Worm (Caenorhabditis elegans) whole organism, young adult: Measurements from ENCODE around the gene K08B5.1.

Experiments
- B0035.1 ChIP-seq: sonication (generic microtip); optimal IDR thresholded peaks from 2 replicates; lab custom pipeline; 2016; ENCODE audit warnings: missing genetic modification characterization, mild to moderate bottlenecking, missing compliant biosample characterization, missing genotype, missing genetic modification reagents
- B0261.1 ChIP-seq: sonication (generic microtip); optimal IDR thresholded peaks from 2 replicates; lab custom pipeline; 2016; ENCODE audit warnings: mild to moderate bottlenecking, missing genetic modification characterization, moderate library complexity, missing compliant biosample characterization
- C17E4.6 ChIP-seq: fragments of 200-800 bp; sonication (Bioruptor generic); IDR thresholded peaks from 2 replicates; pipeline ENCODE4 v1.3.6; 2022; ENCODE audit warnings: missing genetic modification reagents, missing genetic modification characterization, missing compliant biosample characterization
- D2030.7 ChIP-seq: fragments of 200-800 bp; sonication (Bioruptor generic); IDR thresholded peaks from 2 replicates; pipeline ENCODE4 v1.3.6; 2022; ENCODE audit warnings: missing genetic modification reagents, missing genetic modification characterization, missing compliant biosample characterization
- F37B4.10 ChIP-seq: fragments of 200-800 bp; sonication (Bioruptor generic); IDR thresholded peaks from 2 replicates; pipeline ENCODE4 v1.3.6; 2022; ENCODE audit warnings: missing genetic modification characterization, missing compliant biosample characterization
- F39B2.1 ChIP-seq: fragments of 200-800 bp; sonication (Bioruptor generic); IDR thresholded peaks from 2 replicates; pipeline ENCODE4 v1.3.6; 2022; ENCODE audit warnings: missing genetic modification reagents, missing genetic modification characterization, missing compliant biosample characterization
- Y56A3A.18 ChIP-seq: fragments of 200-800 bp; sonication (Bioruptor generic); IDR thresholded peaks from 2 replicates; pipeline ENCODE4 v1.3.6; 2022; ENCODE audit warnings: missing genetic modification reagents, missing genetic modification characterization, missing compliant biosample characterization
- ZK185.1 ChIP-seq: sonication (generic microtip); optimal IDR thresholded peaks from 2 replicates; lab custom pipeline; 2016; ENCODE audit warnings: mild to moderate bottlenecking, missing genetic modification characterization, missing compliant biosample characterization; ENCODE audit not compliant: poor library complexity, severe bottlenecking
- ama-1 ChIP-seq, 3 experiments: fragments of 150-350 bp in 1 of 3; sonication (generic microtip) in 2 of 3; optimal IDR thresholded peaks; 2 replicates each; lab custom pipeline; 2014 to 2018; ENCODE audit warnings: missing biosample characterization in 2 of 3, missing genetic modification characterization in 2 of 3, missing genetic modification reagents in 2 of 3
- attf-6 ChIP-seq: fragments of 200-800 bp; sonication (Bioruptor generic); IDR thresholded peaks from 2 replicates; pipeline ENCODE4 v1.3.6; 2022; ENCODE audit warnings: missing genetic modification reagents, missing genetic modification characterization, missing compliant biosample characterization
- bed-2 ChIP-seq: fragments of 200-800 bp; sonication (Bioruptor generic); IDR thresholded peaks from 2 replicates; pipeline ENCODE4 v1.3.6; 2022; ENCODE audit warnings: missing genetic modification reagents, missing genetic modification characterization, missing compliant biosample characterization
- cebp-2 ChIP-seq: fragments of 200-800 bp; sonication (Bioruptor generic); IDR thresholded peaks from 2 replicates; pipeline ENCODE4 v1.3.6; 2022; ENCODE audit warnings: missing genetic modification characterization, missing compliant biosample characterization
- ceh-100 ChIP-seq: fragments of 200-800 bp; sonication (Bioruptor generic); IDR thresholded peaks from 2 replicates; pipeline ENCODE4 v1.3.6; 2022; ENCODE audit warnings: missing genetic modification reagents, missing genetic modification characterization, missing compliant biosample characterization
- chd-7 ChIP-seq: sonication (generic microtip); optimal IDR thresholded peaks from 2 replicates; lab custom pipeline; 2016; ENCODE audit warnings: mild to moderate bottlenecking, missing genetic modification characterization, moderate library complexity, missing compliant biosample characterization
- die-1 ChIP-seq: sonication (generic microtip); optimal IDR thresholded peaks from 2 replicates; lab custom pipeline; 2016; ENCODE audit warnings: missing genotype, mild to moderate bottlenecking, missing genetic modification characterization, missing compliant biosample characterization
- dox-1 ChIP-seq: fragments of 200-800 bp; sonication (Bioruptor generic); IDR thresholded peaks from 2 replicates; pipeline ENCODE4 v1.3.6; 2022; ENCODE audit warnings: missing genetic modification reagents, missing genetic modification characterization, missing compliant biosample characterization
- dpl-1 ChIP-seq: fragments of 150-350 bp; optimal IDR thresholded peaks from 2 replicates; lab custom pipeline; 2014; ENCODE audit warnings: missing biosample characterization, missing genetic modification reagents, missing genetic modification characterization
- ekl-4 ChIP-seq: fragments of 200-800 bp; sonication (Bioruptor generic); IDR thresholded peaks from 2 replicates; pipeline ENCODE4 v1.3.6; 2022; ENCODE audit warnings: missing genetic modification reagents, missing genetic modification characterization, missing compliant biosample characterization
- him-1 ChIP-seq: sonication (generic microtip); optimal IDR thresholded peaks from 2 replicates; lab custom pipeline; 2016; ENCODE audit warnings: missing genotype, missing genetic modification reagents, missing genetic modification characterization, missing compliant biosample characterization
- hmg-1.2 ChIP-seq: fragments of 200-800 bp; sonication (Bioruptor generic); IDR thresholded peaks from 2 replicates; pipeline ENCODE4 v1.3.6; 2022; ENCODE audit warnings: missing genetic modification reagents, missing genetic modification characterization, missing compliant biosample characterization
- hrde-1 ChIP-seq: sonication (generic microtip); optimal IDR thresholded peaks from 2 replicates; lab custom pipeline; 2016; ENCODE audit warnings: missing genetic modification characterization, mild to moderate bottlenecking, missing compliant biosample characterization, moderate library complexity, missing genotype, missing genetic modification reagents, borderline replicate concordance
- let-607 ChIP-seq, 2 experiments: fragments of 200-800 bp in 1 of 2; sonication (Bioruptor generic) in 1 of 2; sonication (generic microtip) in 1 of 2; optimal IDR thresholded peaks; 2 replicates each; lab custom pipeline; 2016 to 2018; ENCODE audit warnings: mild to moderate bottlenecking in 2 of 2, missing compliant biosample characterization in 2 of 2, missing genetic modification characterization in 2 of 2, moderate library complexity in 2 of 2, missing genotype in 1 of 2
- lin-26 ChIP-seq: fragments of 200-800 bp; sonication (Bioruptor generic); IDR thresholded peaks from 2 replicates; pipeline ENCODE4 v1.3.6; 2022; ENCODE audit warnings: missing genetic modification reagents, missing genetic modification characterization, missing compliant biosample characterization
- lsy-27 ChIP-seq: sonication (generic microtip); optimal IDR thresholded peaks from 2 replicates; lab custom pipeline; 2017; ENCODE audit warnings: missing genetic modification characterization, mild to moderate bottlenecking, missing compliant biosample characterization, antibody characterized with exemption, missing genotype, borderline replicate concordance; ENCODE audit not compliant: insufficient read depth
- mcd-1 ChIP-seq: fragments of 200-800 bp; sonication (Bioruptor generic); IDR thresholded peaks from 2 replicates; pipeline ENCODE4 v1.3.6; 2022; ENCODE audit warnings: missing genetic modification reagents, missing genetic modification characterization, missing compliant biosample characterization
- mxl-1 ChIP-seq: sonication (generic microtip); optimal IDR thresholded peaks from 2 replicates; lab custom pipeline; 2016; ENCODE audit warnings: missing genetic modification characterization, missing compliant biosample characterization
- nhr-179 ChIP-seq: sonication (generic microtip); optimal IDR thresholded peaks from 2 replicates; lab custom pipeline; 2016; ENCODE audit warnings: mild to moderate bottlenecking, missing genetic modification characterization, missing compliant biosample characterization
- nhr-90 ChIP-seq: sonication (generic microtip); optimal IDR thresholded peaks from 2 replicates; lab custom pipeline; 2016; ENCODE audit warnings: missing genotype, mild to moderate bottlenecking, missing genetic modification characterization, missing compliant biosample characterization
- pbrm-1 ChIP-seq: fragments of 200-800 bp; sonication (Bioruptor generic); IDR thresholded peaks from 2 replicates; pipeline ENCODE4 v1.3.6; 2022; ENCODE audit warnings: missing genetic modification reagents, missing genetic modification characterization, missing compliant biosample characterization
- rpc-1 ChIP-seq, 2 experiments: fragments of 150-350 bp in 1 of 2; sonication (generic microtip) in 1 of 2; optimal IDR thresholded peaks; 2 replicates each; lab custom pipeline; 2014 to 2018; ENCODE audit warnings: missing biosample characterization in 1 of 2, missing genetic modification characterization in 1 of 2, missing genetic modification reagents in 1 of 2, missing genotype in 1 of 2
- snpc-1.1 ChIP-seq: sonication (generic microtip); optimal IDR thresholded peaks from 2 replicates; lab custom pipeline; 2017; ENCODE audit warnings: missing genetic modification characterization, mild to moderate bottlenecking, missing compliant biosample characterization, antibody characterized with exemption, moderate library complexity, missing genotype, missing genetic modification reagents; ENCODE audit not compliant: insufficient read depth
- snpc-1.3 ChIP-seq: sonication (generic microtip); optimal IDR thresholded peaks from 2 replicates; lab custom pipeline; 2017; ENCODE audit warnings: missing genetic modification characterization, mild to moderate bottlenecking, missing compliant biosample characterization, antibody characterized with exemption, moderate library complexity, missing genotype, missing genetic modification reagents; ENCODE audit not compliant: insufficient read depth
- snpc-3.4 ChIP-seq: sonication (generic microtip); optimal IDR thresholded peaks from 2 replicates; lab custom pipeline; 2017; ENCODE audit warnings: missing genetic modification characterization, mild to moderate bottlenecking, missing compliant biosample characterization, antibody characterized with exemption, moderate library complexity, missing genotype, missing genetic modification reagents
- snpc-4 ChIP-seq, 5 experiments: fragments of 150-350 bp in 1 of 5; sonication (generic microtip) in 4 of 5; optimal IDR thresholded peaks; 2 replicates each; lab custom pipeline; 2014 to 2018; ENCODE audit warnings: missing genetic modification characterization in 5 of 5, missing biosample characterization in 3 of 5, antibody characterized with exemption in 2 of 5, mild to moderate bottlenecking in 2 of 5, missing compliant biosample characterization in 2 of 5, missing genotype in 2 of 5, moderate library complexity in 2 of 5, missing genetic modification reagents in 1 of 5
- tbp1 ChIP-seq: fragments of 200-800 bp; sonication (Bioruptor generic); optimal IDR thresholded peaks from 2 replicates; lab custom pipeline; 2018; ENCODE audit warnings: mild to moderate bottlenecking, missing genetic modification characterization, missing compliant biosample characterization
- zim-3 ChIP-seq: sonication (generic microtip); optimal IDR thresholded peaks from 2 replicates; lab custom pipeline; 2017; ENCODE audit warnings: mild to moderate bottlenecking, missing genetic modification characterization, moderate library complexity, missing compliant biosample characterization
- ztf-18 ChIP-seq: sonication (generic microtip); optimal IDR thresholded peaks from 2 replicates; lab custom pipeline; 2016; ENCODE audit warnings: missing genotype, mild to moderate bottlenecking, missing genetic modification characterization, missing compliant biosample characterization
- ztf-25 ChIP-seq: fragments of 200-800 bp; sonication (Bioruptor generic); IDR thresholded peaks from 2 replicates; pipeline ENCODE4 v1.3.6; 2022; ENCODE audit warnings: missing genetic modification reagents, missing genetic modification characterization, missing compliant biosample characterization

K08B5.1 gene

ce11 chrX:16590230-16590629 is 32.0 kb downstream of the K08B5.1 start:
- TF ChIP-seq D2030.7 (GFP tag; lab: Robert Waterston, UW): peak; percentile 69
- TF ChIP-seq dpl-1 (GFP tag; lab: Kevin White, UChicago): peak; percentile 0
- TF ChIP-seq pbrm-1: peak; percentile 82
- no peak for TF ChIP-seq B0035.1 (tag; lab: Kevin White, UChicago)
- TF ChIP-seq snpc-1.1 (tag; lab: Kevin White, UChicago): peak; percentile 55
- TF ChIP-seq mcd-1: peak; percentile 33; the same call in 1 of the 2 replicates
- TF ChIP-seq ama-1 (optimal IDR thresholded peaks at IDR 0.05; lab: Kevin White, UChicago): no peak
- peak in 1 of 2 experiments; percentile 27 for TF ChIP-seq ama-1 (GFP tag; optimal IDR thresholded peaks at IDR 0.05; lab: Kevin White, UChicago)
- TF ChIP-seq snpc-1.3 (tag; lab: Kevin White, UChicago): peak; percentile 47
- TF ChIP-seq C17E4.6 (GFP tag; lab: Robert Waterston, UW): no peak
- TF ChIP-seq tbp1 (GFP tag; lab: Kevin White, UChicago): peak; percentile 93
- peak; percentile 60; the same call in 1 of the 2 replicates for TF ChIP-seq ztf-25
- TF ChIP-seq cebp-2 (GFP tag; lab: Robert Waterston, UW): 0 out of 2 replicates have a peak, but pooled peaks have one; percentile 39
- peak; percentile 31; the same call in 1 of the 2 replicates for TF ChIP-seq Y56A3A.18
- peak; percentile 83 for TF ChIP-seq lin-26 (GFP tag; lab: Robert Waterston, UW)
- no peak for TF ChIP-seq bed-2 (GFP tag; lab: Robert Waterston, UW)
- peak; percentile 62 for TF ChIP-seq lsy-27 (tag; lab: Kevin White, UChicago)
- no peak for TF ChIP-seq zim-3
- TF ChIP-seq chd-7 (tag; lab: Kevin White, UChicago): peak; percentile 23
- peak; percentile 14 for TF ChIP-seq mxl-1 (tag; lab: Kevin White, UChicago)
- peak; percentile 54 for TF ChIP-seq hmg-1.2 (GFP tag; lab: Robert Waterston, UW)
- no peak for TF ChIP-seq ceh-100 (GFP tag; lab: Robert Waterston, UW)
- TF ChIP-seq ZK185.1 (tag; lab: Kevin White, UChicago): peak; percentile 38
- no peak for TF ChIP-seq hrde-1
- peak; percentile 24; the same call in 1 of the 2 replicates for TF ChIP-seq ekl-4 (GFP tag; lab: Robert Waterston, UW)
- TF ChIP-seq snpc-4 (GFP tag; optimal IDR thresholded peaks at IDR 0.05; lab: Kevin White, UChicago): peak; percentile 20
- peak in 1 of 4 experiments; percentile 69 for TF ChIP-seq snpc-4 (tag; optimal IDR thresholded peaks at IDR 0.05; lab: Kevin White, UChicago)
- no peak for TF ChIP-seq let-607 (tag; optimal IDR thresholded peaks at IDR 0.05; lab: Kevin White, UChicago)
- peak; percentile 23; the same call in 1 of the 2 replicates for TF ChIP-seq dox-1
- TF ChIP-seq snpc-3.4: peak; percentile 65
- peak; percentile 58 for TF ChIP-seq him-1 (tag; lab: Kevin White, UChicago)
- 0 out of 2 replicates have a peak, but pooled peaks have one; percentile 39 for TF ChIP-seq attf-6 (GFP tag; lab: Robert Waterston, UW)
- TF ChIP-seq F39B2.1 (GFP tag; lab: Robert Waterston, UW): no peak
- TF ChIP-seq nhr-90 (tag; lab: Kevin White, UChicago): peak; percentile 33
- no peak for TF ChIP-seq ztf-18 (tag; lab: Kevin White, UChicago)
- TF ChIP-seq die-1 (tag; lab: Kevin White, UChicago): peak; percentile 60
- TF ChIP-seq nhr-179 (tag; lab: Kevin White, UChicago): no peak
- TF ChIP-seq B0261.1 (tag; lab: Kevin White, UChicago): peak; percentile 64
- TF ChIP-seq F37B4.10 (GFP tag; lab: Robert Waterston, UW): no peak
- TF ChIP-seq rpc-1 (optimal IDR thresholded peaks at IDR 0.05; lab: Kevin White, UChicago): peak; percentile 70
- TF ChIP-seq rpc-1 (tag; optimal IDR thresholded peaks at IDR 0.05; lab: Kevin White, UChicago): peak; percentile 80
